Fruit fly (Drosophila melanogaster) Kc167 (cell line): ENCODE results near the gene CG14969.

Experiments used
- Myc ChIP-seq: fragments of >200 bp; optimal IDR thresholded peaks from 2 replicates; lab custom pipeline; 2017; ENCODE audit warnings: missing external identifiers
- Sin3A ChIP-seq: fragments of >200 bp; optimal IDR thresholded peaks from 2 replicates; lab custom pipeline; 2018; ENCODE audit warnings: missing external identifiers
- h ChIP-seq: fragments of >200 bp; optimal IDR thresholded peaks from 3 replicates; lab custom pipeline; 2018; ENCODE audit warnings: missing external identifiers
- insv ChIP-seq: fragments of >200 bp; optimal IDR thresholded peaks from 3 replicates; lab custom pipeline; 2018; ENCODE audit warnings: missing external identifiers
- psq ChIP-seq: fragments of >200 bp; optimal IDR thresholded peaks from 2 replicates; lab custom pipeline; 2017; ENCODE audit warnings: missing external identifiers
- ttk ChIP-seq: sonication (Bioruptor generic); optimal IDR thresholded peaks from 2 replicates; lab custom pipeline; 2017; ENCODE audit warnings: missing external identifiers

DNA sequence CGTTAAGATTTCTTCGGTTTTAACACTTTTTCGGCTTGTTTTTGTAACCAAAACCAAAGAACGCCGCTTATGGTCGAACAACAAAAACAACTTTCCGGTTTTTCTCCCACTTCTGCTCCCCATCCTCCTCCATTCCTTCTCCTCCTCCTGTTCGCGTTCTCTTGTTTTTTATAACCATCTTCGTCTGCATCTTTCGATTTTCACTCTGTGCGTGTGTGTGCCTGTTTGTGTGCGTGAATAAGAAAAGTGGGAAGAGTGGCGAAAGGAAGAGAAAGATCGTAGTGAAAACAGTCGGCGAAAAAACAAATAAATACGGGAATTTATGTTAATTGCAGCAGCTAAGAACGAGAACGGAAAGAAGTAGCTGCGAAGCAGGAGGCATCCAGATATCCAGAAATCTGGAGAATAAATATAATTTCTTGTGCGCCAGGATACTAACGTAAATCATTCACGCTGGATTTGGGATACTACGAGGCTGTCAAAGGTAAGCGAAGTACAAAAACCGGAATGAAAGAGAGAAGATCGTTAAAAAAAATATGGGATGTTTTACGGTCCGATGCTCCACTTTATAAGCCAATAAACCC, 2.7 kb upstream of the CG14969 start:
- no peak for TF ChIP-seq h (lab: Kevin White, UChicago)
- TF ChIP-seq Sin3A: no peak
- TF ChIP-seq Myc (lab: Kevin White, UChicago): no peak
- no peak for TF ChIP-seq ttk (lab: Kevin White, UChicago)
- TF ChIP-seq psq (lab: Kevin White, UChicago): no peak
- TF ChIP-seq insv: no peak
